Worm (Caenorhabditis elegans) whole organism, early embryonic: ENCODE measurements around the gene acs-20.

Source experiments
- ama-1 ChIP-seq: fragments of 150-350 bp; optimal IDR thresholded peaks from 2 replicates; lab custom pipeline; 2014
- ets-7 ChIP-seq: sonication (generic microtip); optimal IDR thresholded peaks from 2 replicates; lab custom pipeline; 2016; ENCODE audit warnings: missing genotype, missing genetic modification characterization, missing compliant biosample characterization
- flt-1 ChIP-seq: fragments of 200-800 bp; sonication (Bioruptor generic); IDR thresholded peaks from 2 replicates; pipeline ENCODE4 v1.3.6; 2022; ENCODE audit warnings: missing genetic modification characterization, missing compliant biosample characterization
- scrt-1 ChIP-seq: fragments of 200-800 bp; sonication (Bioruptor generic); IDR thresholded peaks from 2 replicates; pipeline ENCODE4 v1.3.6; 2022; ENCODE audit warnings: missing genetic modification characterization, missing compliant biosample characterization
- tra-4 ChIP-seq: sonication (generic microtip); optimal IDR thresholded peaks from 2 replicates; lab custom pipeline; 2017; ENCODE audit warnings: missing genetic modification characterization, missing compliant biosample characterization

- TF ChIP-seq ama-1 (lab: Kevin White, UChicago) (no peak), ets-7 (no peak), tra-4 (tag; lab: Kevin White, UChicago) (no peak), flt-1 (GFP tag; lab: Robert Waterston, UW) (no peak), scrt-1 (GFP tag; lab: Robert Waterston, UW) (no peak)
Observed at ce11 chrIV:12445463-12445934, 47.0 kb upstream of the acs-20 start, which contains the start of gene C25G4.3.
